Fruit fly (Drosophila melanogaster): Measurements from ENCODE around the gene TwdlE.

DNA sequence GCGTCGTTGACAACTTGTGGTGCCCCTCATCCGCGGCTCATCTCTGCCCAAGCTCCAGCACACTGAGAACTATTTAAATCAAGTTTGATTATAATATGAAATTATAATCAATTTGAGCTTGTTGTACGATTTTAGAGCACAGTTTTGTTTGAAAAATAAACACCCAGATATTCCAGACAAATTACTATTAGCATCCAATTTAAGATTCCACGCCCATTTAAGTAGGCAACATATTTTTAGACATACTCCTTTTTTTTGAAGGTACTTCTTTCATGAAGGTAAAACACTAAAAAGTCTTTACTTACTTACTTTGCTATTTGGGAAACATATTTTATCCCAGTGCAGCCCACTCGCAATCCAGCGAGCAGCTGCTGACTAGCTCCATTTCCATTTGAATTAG is 22.6 kb downstream of the TwdlE start:
- TF ChIP-seq Sin3A (optimal IDR thresholded peaks at IDR 0.05) (no peak), psq (optimal IDR thresholded peaks at IDR 0.05) (no peak), ttk (optimal IDR thresholded peaks at IDR 0.05) (no peak), Myc (optimal IDR thresholded peaks at IDR 0.05) (no peak), h (optimal IDR thresholded peaks at IDR 0.05) (no peak), insv (optimal IDR thresholded peaks at IDR 0.05) (no peak)

Data from Kc167 (cell line).